Fruit fly (Drosophila melanogaster) whole organism, embryonic: ENCODE data around the gene Srr.

Source experiments
- Blimp-1 ChIP-seq: fragments of 200-800 bp; sonication (Bioruptor generic); optimal IDR thresholded peaks from 3 replicates; lab custom pipeline; 2018; ENCODE audit warnings: missing biosample characterization, missing genetic modification characterization, mild to moderate bottlenecking, moderate library complexity, missing genetic modification reagents
- CG10267 ChIP-seq: fragments of 200-800 bp; sonication (Bioruptor generic); optimal IDR thresholded peaks from 2 replicates; lab custom pipeline; 2018; ENCODE audit warnings: missing biosample characterization, mild to moderate bottlenecking, missing genetic modification characterization, moderate library complexity
- CG10321 ChIP-seq: fragments of 200-800 bp; sonication (Bioruptor generic); IDR thresholded peaks from 2 replicates; pipeline ENCODE4 v1.3.6; 2022; ENCODE audit warnings: missing biosample characterization, missing genetic modification characterization
- CG10366 ChIP-seq: fragments of 200-800 bp; sonication (Bioruptor generic); IDR thresholded peaks from 2 replicates; pipeline ENCODE4 v1.3.6; 2022; ENCODE audit warnings: missing biosample characterization, missing genetic modification characterization
- CG12104 ChIP-seq: fragments of 200-800 bp; sonication (Bioruptor generic); optimal IDR thresholded peaks from 3 replicates; lab custom pipeline; 2016; ENCODE audit warnings: missing biosample characterization, missing genetic modification characterization
- CG13123 ChIP-seq: fragments of 200-800 bp; sonication (Bioruptor generic); optimal IDR thresholded peaks from 2 replicates; lab custom pipeline; 2016; ENCODE audit warnings: missing biosample characterization, missing genetic modification characterization
- CG13296 ChIP-seq: fragments of 200-800 bp; sonication (Bioruptor generic); optimal IDR thresholded peaks from 3 replicates; lab custom pipeline; 2018; ENCODE audit warnings: missing biosample characterization, mild to moderate bottlenecking, missing genetic modification characterization
- CG13424 ChIP-seq: fragments of 200-800 bp; sonication (Bioruptor generic); optimal IDR thresholded peaks from 2 replicates; lab custom pipeline; 2019; ENCODE audit warnings: missing biosample characterization, mild to moderate bottlenecking, missing genetic modification characterization, moderate library complexity
- CG13894 ChIP-seq: fragments of 200-800 bp; sonication (Bioruptor generic); optimal IDR thresholded peaks from 3 replicates; lab custom pipeline; 2018; ENCODE audit warnings: missing biosample characterization, mild to moderate bottlenecking, missing genetic modification characterization, moderate library complexity
- CG1529 ChIP-seq: fragments of 200-800 bp; sonication (Bioruptor generic); optimal IDR thresholded peaks from 3 replicates; lab custom pipeline; 2018; ENCODE audit warnings: missing biosample characterization, missing genetic modification characterization
- CG15696 ChIP-seq: fragments of 200-800 bp; sonication (Bioruptor generic); optimal IDR thresholded peaks from 2 replicates; lab custom pipeline; 2019; ENCODE audit warnings: missing biosample characterization, mild to moderate bottlenecking, missing genetic modification characterization, moderate library complexity
- CG1647 ChIP-seq: fragments of 200-800 bp; sonication (Bioruptor generic); optimal IDR thresholded peaks from 3 replicates; lab custom pipeline; 2016; ENCODE audit warnings: missing biosample characterization, missing genetic modification characterization
- CG16779 ChIP-seq: fragments of 200-800 bp; sonication (Bioruptor generic); IDR thresholded peaks from 2 replicates; pipeline ENCODE4 v1.3.6; 2022; ENCODE audit warnings: missing biosample characterization, missing genetic modification characterization
- CG16813 ChIP-seq: fragments of 200-800 bp; sonication (Bioruptor generic); IDR thresholded peaks from 3 replicates; pipeline ENCODE4 v1.3.6; 2022; ENCODE audit warnings: missing biosample characterization, missing genetic modification characterization; ENCODE audit not compliant: partially characterized antibody
- CG17385 ChIP-seq: fragments of 200-800 bp; sonication (Bioruptor generic); optimal IDR thresholded peaks from 3 replicates; lab custom pipeline; 2018; ENCODE audit warnings: missing biosample characterization, mild to moderate bottlenecking, missing genetic modification characterization
- CG17829 ChIP-seq: fragments of 200-800 bp; optimal IDR thresholded peaks from 2 replicates; lab custom pipeline; 2019; ENCODE audit warnings: missing biosample characterization, mild to moderate bottlenecking, missing genetic modification characterization, moderate library complexity
- CG18599 ChIP-seq: fragments of 200-800 bp; sonication (Bioruptor generic); optimal IDR thresholded peaks from 3 replicates; lab custom pipeline; 2017; ENCODE audit warnings: missing biosample characterization, missing genetic modification characterization, mild to moderate bottlenecking, moderate library complexity, missing genetic modification reagents
- CG2120 ChIP-seq: fragments of 200-800 bp; sonication (Bioruptor generic); optimal IDR thresholded peaks from 3 replicates; lab custom pipeline; 2016; ENCODE audit warnings: missing biosample characterization, missing genetic modification characterization
- CG31441 ChIP-seq: fragments of 200-800 bp; sonication (Bioruptor generic); IDR thresholded peaks from 2 replicates; pipeline ENCODE4 v1.3.6; 2022; ENCODE audit warnings: missing biosample characterization, missing genetic modification characterization
- CG4328 ChIP-seq: fragments of 200-800 bp; sonication (Bioruptor generic); optimal IDR thresholded peaks from 3 replicates; lab custom pipeline; 2017; ENCODE audit warnings: missing biosample characterization, missing genetic modification reagents, missing genetic modification characterization
- CG5953 ChIP-seq: fragments of 200-800 bp; sonication (Bioruptor generic); IDR thresholded peaks from 2 replicates; pipeline ENCODE4 v1.3.6; 2022; ENCODE audit warnings: missing biosample characterization, missing genetic modification characterization
- CG6254 ChIP-seq: fragments of 200-800 bp; sonication (Bioruptor generic); optimal IDR thresholded peaks from 3 replicates; lab custom pipeline; 2017; ENCODE audit warnings: mild to moderate bottlenecking, missing biosample characterization, missing genetic modification reagents, missing genetic modification characterization
- CG7987 ChIP-seq: fragments of 200-800 bp; sonication (Bioruptor generic); optimal IDR thresholded peaks from 2 replicates; lab custom pipeline; 2018; ENCODE audit warnings: missing biosample characterization, mild to moderate bottlenecking, missing genetic modification characterization, moderate library complexity
- CG8281 ChIP-seq: fragments of 200-800 bp; sonication (Bioruptor generic); optimal IDR thresholded peaks from 2 replicates; lab custom pipeline; 2018; ENCODE audit warnings: missing biosample characterization, mild to moderate bottlenecking, missing genetic modification characterization, moderate library complexity
- CG8478 ChIP-seq: fragments of >200 bp; optimal IDR thresholded peaks from 2 replicates; lab custom pipeline; 2018
- CG9932 ChIP-seq: fragments of 200-800 bp; sonication (Bioruptor generic); IDR thresholded peaks from 2 replicates; pipeline ENCODE4 v1.3.6; 2022; ENCODE audit warnings: missing biosample characterization, missing genetic modification characterization
- CTCF ChIP-seq: fragments of 200-800 bp; sonication (Bioruptor generic); optimal IDR thresholded peaks from 2 replicates; lab custom pipeline; 2017; ENCODE audit warnings: missing biosample characterization, mild to moderate bottlenecking, missing genetic modification characterization, moderate library complexity
- Elba2 ChIP-seq: fragments of 200-800 bp; sonication (Bioruptor generic); optimal IDR thresholded peaks from 3 replicates; lab custom pipeline; 2016; ENCODE audit warnings: missing biosample characterization, missing genetic modification characterization
- Hey ChIP-seq: fragments of 200-800 bp; sonication (Bioruptor generic); optimal IDR thresholded peaks from 3 replicates; lab custom pipeline; 2018; ENCODE audit warnings: missing biosample characterization, mild to moderate bottlenecking, missing genetic modification characterization
- Jarid2 ChIP-seq: fragments of 200-800 bp; sonication (Bioruptor generic); optimal IDR thresholded peaks from 3 replicates; lab custom pipeline; 2017; ENCODE audit warnings: mild to moderate bottlenecking, missing biosample characterization, missing genetic modification reagents, missing genetic modification characterization
- Mrtf ChIP-seq: fragments of 200-800 bp; sonication (Bioruptor generic); IDR thresholded peaks from 3 replicates; pipeline ENCODE4 v1.3.6; 2022; ENCODE audit warnings: missing biosample characterization, missing genetic modification characterization
- PHDP ChIP-seq: fragments of 200-800 bp; sonication (Bioruptor generic); optimal IDR thresholded peaks from 3 replicates; lab custom pipeline; 2018; ENCODE audit warnings: missing biosample characterization, mild to moderate bottlenecking, missing genetic modification characterization, moderate library complexity
- Rfx ChIP-seq: fragments of 200-800 bp; sonication (Bioruptor generic); IDR thresholded peaks from 2 replicates; pipeline ENCODE4 v1.3.6; 2022; ENCODE audit warnings: missing biosample characterization, missing genetic modification characterization
- Ssrp ChIP-seq: fragments of 200-800 bp; sonication (Bioruptor generic); optimal IDR thresholded peaks from 2 replicates; lab custom pipeline; 2018; ENCODE audit warnings: missing biosample characterization, mild to moderate bottlenecking, missing genetic modification characterization, moderate library complexity
- Xbp1 ChIP-seq: fragments of 200-800 bp; sonication (Bioruptor generic); optimal IDR thresholded peaks from 3 replicates; lab custom pipeline; 2016; ENCODE audit warnings: missing biosample characterization, mild to moderate bottlenecking, missing genetic modification characterization
- ab ChIP-seq: fragments of 200-800 bp; sonication (Bioruptor generic); optimal IDR thresholded peaks from 2 replicates; lab custom pipeline; 2016; ENCODE audit warnings: missing biosample characterization, missing genetic modification characterization
- ase ChIP-seq: fragments of 200-800 bp; sonication (Bioruptor generic); IDR thresholded peaks from 3 replicates; pipeline ENCODE4 v1.3.6; 2022; ENCODE audit warnings: missing biosample characterization, missing genetic modification characterization
- da ChIP-seq: fragments of 200-800 bp; sonication (Bioruptor generic); optimal IDR thresholded peaks from 2 replicates; lab custom pipeline; 2016; ENCODE audit warnings: missing biosample characterization, missing genetic modification characterization
- dysf ChIP-seq: fragments of 200-800 bp; sonication (Bioruptor generic); IDR thresholded peaks from 3 replicates; pipeline ENCODE4 v1.3.6; 2022; ENCODE audit warnings: missing biosample characterization, missing genetic modification characterization
- exex ChIP-seq: fragments of 200-800 bp; sonication (Bioruptor generic); optimal IDR thresholded peaks from 4 replicates; lab custom pipeline; 2018; ENCODE audit warnings: missing biosample characterization, mild to moderate bottlenecking, missing genetic modification characterization, moderate library complexity
- eyg ChIP-seq: fragments of 200-800 bp; sonication (Bioruptor generic); optimal IDR thresholded peaks from 3 replicates; lab custom pipeline; 2016; ENCODE audit warnings: missing biosample characterization, missing genetic modification characterization
- grn ChIP-seq: fragments of 200-800 bp; sonication (Bioruptor generic); optimal IDR thresholded peaks from 3 replicates; lab custom pipeline; 2017; ENCODE audit warnings: missing biosample characterization, missing genetic modification characterization
- gro ChIP-seq: fragments of 200-800 bp; sonication (Bioruptor generic); optimal IDR thresholded peaks from 2 replicates; lab custom pipeline; 2016; ENCODE audit warnings: missing biosample characterization, missing genetic modification characterization
- ham ChIP-seq: fragments of 200-800 bp; sonication (Bioruptor generic); IDR thresholded peaks from 2 replicates; pipeline ENCODE4 v1.3.6; 2022; ENCODE audit warnings: missing biosample characterization, missing genetic modification characterization
- kay ChIP-seq: fragments of 200-800 bp; sonication (Bioruptor generic); optimal IDR thresholded peaks from 2 replicates; lab custom pipeline; 2016; ENCODE audit warnings: missing biosample characterization, missing genetic modification characterization
- luna ChIP-seq: fragments of 200-800 bp; sonication (Bioruptor generic); optimal IDR thresholded peaks from 2 replicates; lab custom pipeline; 2016; ENCODE audit warnings: missing biosample characterization, missing genetic modification characterization
- pum ChIP-seq: fragments of 200-800 bp; sonication (Bioruptor generic); optimal IDR thresholded peaks from 2 replicates; lab custom pipeline; 2016; ENCODE audit warnings: missing biosample characterization, missing genetic modification characterization
- shn ChIP-seq: fragments of 200-800 bp; sonication (Bioruptor generic); optimal IDR thresholded peaks from 3 replicates; lab custom pipeline; 2016; ENCODE audit warnings: missing biosample characterization, missing genetic modification characterization
- sob ChIP-seq: fragments of 200-800 bp; sonication (Bioruptor generic); IDR thresholded peaks from 2 replicates; pipeline ENCODE4 v1.3.6; 2022; ENCODE audit warnings: missing biosample characterization, missing genetic modification characterization
- usp ChIP-seq: fragments of >200 bp; optimal IDR thresholded peaks from 2 replicates; lab custom pipeline; 2017; ENCODE audit warnings: missing biosample characterization, missing genetic modification characterization
- vnd ChIP-seq: fragments of 200-800 bp; sonication (Bioruptor generic); IDR thresholded peaks from 3 replicates; pipeline ENCODE4 v1.3.6; 2022; ENCODE audit warnings: missing biosample characterization, missing genetic modification characterization; ENCODE audit not compliant: partially characterized antibody
- yki ChIP-seq: fragments of >200 bp; optimal IDR thresholded peaks from 3 replicates; lab custom pipeline; 2018
- z ChIP-seq: fragments of 200-800 bp; sonication (Bioruptor generic); IDR thresholded peaks from 3 replicates; pipeline ENCODE4 v1.3.6; 2022; ENCODE audit warnings: missing biosample characterization, missing genetic modification characterization
- zen2 ChIP-seq: fragments of 200-800 bp; sonication (Bioruptor generic); IDR thresholded peaks from 3 replicates; pipeline ENCODE4 v1.3.6; 2022; ENCODE audit warnings: missing biosample characterization, missing genetic modification characterization; ENCODE audit not compliant: partially characterized antibody

Srr gene

dm6 chr3R:9353276-9353652, 11.9 kb upstream of the Srr start (continued):
- peak; percentile 84 for TF ChIP-seq Xbp1 (GFP tag; lab: Kevin White, UChicago)
- TF ChIP-seq Elba2 (GFP tag; lab: Kevin White, UChicago) = no peak
- no peak for TF ChIP-seq shn (GFP tag; lab: Kevin White, UChicago)
- peak; percentile 80 for TF ChIP-seq CG6254 (GFP tag; lab: Kevin White, UChicago)
- TF ChIP-seq gro = no peak
- peak; percentile 71 for TF ChIP-seq CG4328 (GFP tag; lab: Kevin White, UChicago)
- no peak for TF ChIP-seq CG16779 (GFP tag; lab: Robert Waterston, UW)
- no peak for TF ChIP-seq kay (GFP tag; lab: Kevin White, UChicago)
- peak; percentile 72 for TF ChIP-seq CG2120 (GFP tag; lab: Kevin White, UChicago)
- peak; percentile 88 for TF ChIP-seq Ssrp (tag; lab: Kevin White, UChicago)
- TF ChIP-seq CG8281 (tag; lab: Kevin White, UChicago) = peak; percentile 63
- no peak for TF ChIP-seq vnd (GFP tag; lab: Robert Waterston, UW)
- TF ChIP-seq grn (GFP tag; lab: Kevin White, UChicago) = peak; percentile 42
- TF ChIP-seq CG10267 = peak; percentile 89
- no peak for TF ChIP-seq dysf
- TF ChIP-seq CTCF (GFP tag; lab: Kevin White, UChicago) = peak; percentile 41
- TF ChIP-seq CG16813 (GFP tag; lab: Robert Waterston, UW) = no peak
- peak; percentile 62 for TF ChIP-seq CG15696
- no peak for TF ChIP-seq Hey (tag; lab: Kevin White, UChicago)
- TF ChIP-seq yki = no peak
- peak; percentile 87 for TF ChIP-seq CG12104 (GFP tag; lab: Kevin White, UChicago)
- TF ChIP-seq Blimp-1 (GFP tag; lab: Kevin White, UChicago) = peak; percentile 92
- no peak for TF ChIP-seq sob (GFP tag; lab: Robert Waterston, UW)
- TF ChIP-seq ham (GFP tag; lab: Robert Waterston, UW) = no peak
- TF ChIP-seq zen2 = no peak
- no peak for TF ChIP-seq ab
- peak; percentile 90 for TF ChIP-seq CG13424 (tag; lab: Kevin White, UChicago)
- peak; percentile 42 for TF ChIP-seq CG7987 (GFP tag; lab: Kevin White, UChicago)
- no peak for TF ChIP-seq CG10366 (GFP tag; lab: Robert Waterston, UW)
- TF ChIP-seq CG13296 (GFP tag; lab: Kevin White, UChicago) = peak; percentile 77
- TF ChIP-seq exex (tag; lab: Kevin White, UChicago) = peak; percentile 51
- TF ChIP-seq CG13894 = peak; percentile 23
- TF ChIP-seq CG8478 (lab: Kevin White, UChicago) = no peak
- TF ChIP-seq eyg (GFP tag; lab: Kevin White, UChicago) = no peak
- peak; percentile 46 for TF ChIP-seq CG1647
- TF ChIP-seq Mrtf (GFP tag; lab: Robert Waterston, UW) = no peak
- peak; percentile 58 for TF ChIP-seq CG13123 (GFP tag; lab: Kevin White, UChicago)
- no peak for TF ChIP-seq CG9932 (GFP tag; lab: Robert Waterston, UW)
- no peak for TF ChIP-seq z (GFP tag; lab: Robert Waterston, UW)
- TF ChIP-seq pum (GFP tag; lab: Kevin White, UChicago) = peak; percentile 30
- no peak for TF ChIP-seq da (GFP tag; lab: Kevin White, UChicago)
- no peak for TF ChIP-seq Rfx (GFP tag; lab: Robert Waterston, UW)
- no peak for TF ChIP-seq CG5953
- TF ChIP-seq PHDP (tag; lab: Kevin White, UChicago) = peak; percentile 92
- TF ChIP-seq CG18599 (GFP tag; lab: Kevin White, UChicago) = peak; percentile 92
- peak; percentile 72 for TF ChIP-seq CG1529
- TF ChIP-seq luna (GFP tag; lab: Kevin White, UChicago) = no peak
- TF ChIP-seq Jarid2 (GFP tag; lab: Kevin White, UChicago) = no peak
- TF ChIP-seq usp (GFP tag; lab: Kevin White, UChicago) = no peak
- no peak for TF ChIP-seq CG31441 (GFP tag; lab: Robert Waterston, UW)
- peak; percentile 93 for TF ChIP-seq CG17829 (tag; lab: Kevin White, UChicago)
- TF ChIP-seq CG17385 = peak; percentile 84
- no peak for TF ChIP-seq ase (GFP tag; lab: Robert Waterston, UW)
- no peak for TF ChIP-seq CG10321
